Worm (Caenorhabditis elegans) whole organism, young adult: ENCODE data around the gene vps-29.
A peak's percentile ranks its signal among the peaks of the same experiment; 100 is the strongest.

Experiments used
- B0019.2 ChIP-seq: fragments of 200-800 bp; sonication (Bioruptor generic); conservative IDR thresholded peaks from 2 replicates; pipeline ENCODE4 v1.3.6; 2022; ENCODE audit warnings: missing genetic modification reagents, missing genetic modification characterization, missing compliant biosample characterization
- D2030.7 ChIP-seq: fragments of 200-800 bp; sonication (Bioruptor generic); IDR thresholded peaks from 2 replicates; pipeline ENCODE4 v1.3.6; 2022; ENCODE audit warnings: missing genetic modification reagents, missing genetic modification characterization, missing compliant biosample characterization
- F23B12.7 ChIP-seq: sonication (generic microtip); optimal IDR thresholded peaks from 2 replicates; lab custom pipeline; 2017; ENCODE audit warnings: missing genetic modification characterization, mild to moderate bottlenecking, missing compliant biosample characterization, antibody characterized with exemption, moderate library complexity; ENCODE audit not compliant: insufficient read depth
- F49E8.2 ChIP-seq: sonication (generic microtip); optimal IDR thresholded peaks from 3 replicates; lab custom pipeline; 2017; ENCODE audit warnings: missing genetic modification characterization, mild to moderate bottlenecking, missing compliant biosample characterization, antibody characterized with exemption, moderate library complexity; ENCODE audit not compliant: insufficient read depth
- K12H6.12 ChIP-seq: fragments of 200-800 bp; sonication (Bioruptor generic); optimal IDR thresholded peaks from 2 replicates; lab custom pipeline; 2018; ENCODE audit warnings: mild to moderate bottlenecking, missing genetic modification characterization, missing compliant biosample characterization
- ama-1 ChIP-seq, 3 experiments: fragments of 150-350 bp in 1 of 3; sonication (generic microtip) in 2 of 3; optimal IDR thresholded peaks; 2 replicates each; lab custom pipeline; 2014 to 2018; ENCODE audit warnings: missing biosample characterization in 2 of 3, missing genetic modification characterization in 2 of 3, missing genetic modification reagents in 2 of 3
- attf-5 ChIP-seq: fragments of 200-800 bp; sonication (Bioruptor generic); optimal IDR thresholded peaks from 2 replicates; lab custom pipeline; 2018; ENCODE audit warnings: mild to moderate bottlenecking, missing genetic modification characterization, missing compliant biosample characterization
- ccch-3 ChIP-seq: fragments of 200-800 bp; sonication (Bioruptor generic); optimal IDR thresholded peaks from 2 replicates; lab custom pipeline; 2018; ENCODE audit warnings: mild to moderate bottlenecking, missing genetic modification characterization, missing compliant biosample characterization
- ceh-27 ChIP-seq: fragments of 200-800 bp; sonication (Bioruptor generic); optimal IDR thresholded peaks from 2 replicates; lab custom pipeline; 2018; ENCODE audit warnings: mild to moderate bottlenecking, missing genetic modification characterization, moderate library complexity, missing compliant biosample characterization
- ceh-58 ChIP-seq: fragments of 200-800 bp; sonication (Bioruptor generic); IDR thresholded peaks from 2 replicates; pipeline ENCODE4 v1.3.6; 2022; ENCODE audit warnings: missing genetic modification characterization, missing compliant biosample characterization
- dox-1 ChIP-seq: fragments of 200-800 bp; sonication (Bioruptor generic); IDR thresholded peaks from 2 replicates; pipeline ENCODE4 v1.3.6; 2022; ENCODE audit warnings: missing genetic modification reagents, missing genetic modification characterization, missing compliant biosample characterization
- dpff-1 ChIP-seq: sonication (generic microtip); optimal IDR thresholded peaks from 2 replicates; lab custom pipeline; 2017; ENCODE audit warnings: mild to moderate bottlenecking, missing genetic modification characterization, missing compliant biosample characterization
- egl-18 ChIP-seq: fragments of 200-800 bp; sonication (Bioruptor generic); IDR thresholded peaks from 2 replicates; pipeline ENCODE4 v1.3.6; 2022; ENCODE audit warnings: missing genetic modification reagents, missing genetic modification characterization, missing compliant biosample characterization
- ekl-4 ChIP-seq: fragments of 200-800 bp; sonication (Bioruptor generic); IDR thresholded peaks from 2 replicates; pipeline ENCODE4 v1.3.6; 2022; ENCODE audit warnings: missing genetic modification reagents, missing genetic modification characterization, missing compliant biosample characterization
- fkh-3 ChIP-seq: sonication (generic microtip); optimal IDR thresholded peaks from 2 replicates; lab custom pipeline; 2016; ENCODE audit warnings: mild to moderate bottlenecking, missing genetic modification characterization, missing compliant biosample characterization
- him-1 ChIP-seq: sonication (generic microtip); optimal IDR thresholded peaks from 2 replicates; lab custom pipeline; 2016; ENCODE audit warnings: missing genotype, missing genetic modification reagents, missing genetic modification characterization, missing compliant biosample characterization
- hmg-20 ChIP-seq: fragments of 200-800 bp; sonication (Bioruptor generic); IDR thresholded peaks from 2 replicates; pipeline ENCODE4 v1.3.6; 2022; ENCODE audit warnings: missing genetic modification reagents, missing genetic modification characterization, missing compliant biosample characterization
- lag-1 ChIP-seq: fragments of 200-800 bp; sonication (Bioruptor generic); IDR thresholded peaks from 2 replicates; pipeline ENCODE4 v1.3.6; 2022; ENCODE audit warnings: missing genetic modification reagents, missing genetic modification characterization, missing compliant biosample characterization
- let-607 ChIP-seq, 2 experiments: fragments of 200-800 bp in 1 of 2; sonication (Bioruptor generic) in 1 of 2; sonication (generic microtip) in 1 of 2; optimal IDR thresholded peaks; 2 replicates each; lab custom pipeline; 2016 to 2018; ENCODE audit warnings: mild to moderate bottlenecking in 2 of 2, missing compliant biosample characterization in 2 of 2, missing genetic modification characterization in 2 of 2, moderate library complexity in 2 of 2, missing genotype in 1 of 2
- lir-1 ChIP-seq: fragments of 200-800 bp; sonication (Bioruptor generic); conservative IDR thresholded peaks from 2 replicates; pipeline ENCODE4 v1.3.6; 2022; ENCODE audit warnings: missing genetic modification reagents, missing genetic modification characterization, missing compliant biosample characterization
- madf-6 ChIP-seq: fragments of 200-800 bp; sonication (Bioruptor generic); IDR thresholded peaks from 2 replicates; pipeline ENCODE4 v1.3.6; 2022; ENCODE audit warnings: missing genetic modification reagents, missing genetic modification characterization, missing compliant biosample characterization
- mel-28 ChIP-seq: sonication (generic microtip); optimal IDR thresholded peaks from 2 replicates; lab custom pipeline; 2016; ENCODE audit warnings: borderline replicate concordance, mild to moderate bottlenecking, missing genetic modification characterization, missing compliant biosample characterization
- mes-4 ChIP-seq: sonication (generic microtip); optimal IDR thresholded peaks from 2 replicates; lab custom pipeline; 2016; ENCODE audit warnings: missing genotype, missing genetic modification characterization, missing compliant biosample characterization
- nfya-1 ChIP-seq: sonication (generic microtip); optimal IDR thresholded peaks from 2 replicates; lab custom pipeline; 2017; ENCODE audit warnings: antibody characterized with exemption, missing compliant biosample characterization, missing genetic modification characterization, borderline replicate concordance; ENCODE audit not compliant: insufficient read depth
- nfyb-1 ChIP-seq: fragments of 200-800 bp; sonication (Bioruptor generic); IDR thresholded peaks from 2 replicates; pipeline ENCODE4 v1.3.6; 2022; ENCODE audit warnings: missing genetic modification reagents, missing genetic modification characterization, missing compliant biosample characterization
- nhr-80 ChIP-seq: sonication (generic microtip); optimal IDR thresholded peaks from 2 replicates; lab custom pipeline; 2016; ENCODE audit warnings: missing genetic modification characterization, missing compliant biosample characterization
- nhr-90 ChIP-seq: sonication (generic microtip); optimal IDR thresholded peaks from 2 replicates; lab custom pipeline; 2016; ENCODE audit warnings: missing genotype, mild to moderate bottlenecking, missing genetic modification characterization, missing compliant biosample characterization
- sdz-38 ChIP-seq: sonication (generic microtip); optimal IDR thresholded peaks from 2 replicates; lab custom pipeline; 2016; ENCODE audit warnings: missing genotype, missing genetic modification characterization, missing compliant biosample characterization
- snpc-3.4 ChIP-seq: sonication (generic microtip); optimal IDR thresholded peaks from 2 replicates; lab custom pipeline; 2017; ENCODE audit warnings: missing genetic modification characterization, mild to moderate bottlenecking, missing compliant biosample characterization, antibody characterized with exemption, moderate library complexity, missing genotype, missing genetic modification reagents
- snpc-4 ChIP-seq, 5 experiments: fragments of 150-350 bp in 1 of 5; sonication (generic microtip) in 4 of 5; optimal IDR thresholded peaks; 2 replicates each; lab custom pipeline; 2014 to 2018; ENCODE audit warnings: missing genetic modification characterization in 5 of 5, missing biosample characterization in 3 of 5, antibody characterized with exemption in 2 of 5, mild to moderate bottlenecking in 2 of 5, missing compliant biosample characterization in 2 of 5, missing genotype in 2 of 5, moderate library complexity in 2 of 5, missing genetic modification reagents in 1 of 5
- tbp1 ChIP-seq: fragments of 200-800 bp; sonication (Bioruptor generic); optimal IDR thresholded peaks from 2 replicates; lab custom pipeline; 2018; ENCODE audit warnings: mild to moderate bottlenecking, missing genetic modification characterization, missing compliant biosample characterization
- tbx-9 ChIP-seq: sonication (generic microtip); optimal IDR thresholded peaks from 2 replicates; lab custom pipeline; 2016; ENCODE audit warnings: borderline replicate concordance, missing genetic modification characterization, inconsistent platforms, missing compliant biosample characterization
- tlf-1 ChIP-seq: fragments of 200-800 bp; sonication (Bioruptor generic); optimal IDR thresholded peaks from 2 replicates; lab custom pipeline; 2018; ENCODE audit warnings: mild to moderate bottlenecking, missing genetic modification characterization, missing compliant biosample characterization
- unc-62 ChIP-seq: fragments of 150-350 bp; optimal IDR thresholded peaks from 2 replicates; lab custom pipeline; 2014; ENCODE audit warnings: missing biosample characterization, missing genetic modification reagents, missing genetic modification characterization
- xnd-1 ChIP-seq: sonication (generic microtip); optimal IDR thresholded peaks from 2 replicates; lab custom pipeline; 2016; ENCODE audit warnings: missing genotype, missing genetic modification reagents, missing genetic modification characterization, missing compliant biosample characterization
- zfh-2 ChIP-seq: fragments of 200-800 bp; sonication (Bioruptor generic); conservative IDR thresholded peaks from 2 replicates; pipeline ENCODE4 v1.3.6; 2022; ENCODE audit warnings: missing genetic modification reagents, missing genetic modification characterization, missing compliant biosample characterization
- zim-3 ChIP-seq: sonication (generic microtip); optimal IDR thresholded peaks from 2 replicates; lab custom pipeline; 2017; ENCODE audit warnings: mild to moderate bottlenecking, missing genetic modification characterization, moderate library complexity, missing compliant biosample characterization
- ztf-18 ChIP-seq: sonication (generic microtip); optimal IDR thresholded peaks from 2 replicates; lab custom pipeline; 2016; ENCODE audit warnings: missing genotype, mild to moderate bottlenecking, missing genetic modification characterization, missing compliant biosample characterization
- ztf-25 ChIP-seq: fragments of 200-800 bp; sonication (Bioruptor generic); IDR thresholded peaks from 2 replicates; pipeline ENCODE4 v1.3.6; 2022; ENCODE audit warnings: missing genetic modification reagents, missing genetic modification characterization, missing compliant biosample characterization

Gene vps-29

DNA sequence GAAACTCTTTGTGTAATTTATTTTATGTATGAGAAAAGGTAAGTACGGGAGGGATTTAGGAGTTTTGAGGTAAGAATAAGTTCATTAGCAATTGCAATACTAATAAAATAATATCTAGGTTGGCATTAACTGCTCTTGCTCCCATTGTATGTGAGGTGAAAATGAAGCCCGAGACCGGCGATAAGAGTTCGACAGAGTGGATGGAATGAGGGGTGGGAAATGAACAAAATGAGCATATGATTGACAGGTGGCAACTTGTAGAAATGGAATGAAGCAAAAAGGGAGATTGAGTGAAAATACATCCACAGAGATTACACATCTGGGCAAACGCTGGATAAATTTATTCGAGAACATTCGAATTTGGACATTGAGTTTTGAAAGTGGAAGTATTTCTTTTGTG, 34.1 kb downstream of the vps-29 start:
- TF ChIP-seq B0019.2 (GFP tag; lab: Robert Waterston, UW) (no peak), unc-62 (GFP tag; lab: Kevin White, UChicago) (peak; percentile 8), nhr-80 (tag; lab: Kevin White, UChicago) (peak; percentile 34), ekl-4 (GFP tag; lab: Robert Waterston, UW) (no peak), ceh-58 (GFP tag; lab: Robert Waterston, UW) (no peak), tlf-1 (GFP tag; lab: Kevin White, UChicago) (no peak), nhr-90 (tag; lab: Kevin White, UChicago) (no peak), let-607 (tag; optimal IDR thresholded peaks at IDR 0.05; lab: Kevin White, UChicago) (peak in 1 of 2 experiments; percentile 68)

DNA sequence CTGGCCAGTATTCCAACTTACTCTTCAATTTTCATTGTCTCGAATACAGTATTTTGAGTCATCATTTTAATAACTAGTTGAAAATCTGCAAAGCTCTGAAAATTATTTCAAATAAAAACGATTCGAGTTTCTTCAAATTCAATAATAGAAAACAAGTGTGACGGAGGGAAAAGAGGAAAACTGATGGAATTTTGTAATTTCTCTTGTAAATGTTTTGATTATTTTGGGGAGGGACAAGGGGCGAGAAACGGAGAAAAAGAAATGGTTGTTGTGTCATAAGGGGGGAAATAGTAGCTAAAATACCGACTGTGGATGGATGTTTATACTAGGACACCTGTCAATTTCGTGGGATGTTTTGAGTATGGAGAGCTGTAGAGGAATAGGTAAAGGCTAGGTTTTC, 34.7 kb downstream of the vps-29 start, which contains the start of gene T16G12.9:
Gene T16G12.9 (minus strand): TSS at position 101 of the 400 bp plus-strand sequence.
- no peak for TF ChIP-seq madf-6 (GFP tag; lab: Robert Waterston, UW)
- TF ChIP-seq, all 124 proteins: peak for 0

DNA sequence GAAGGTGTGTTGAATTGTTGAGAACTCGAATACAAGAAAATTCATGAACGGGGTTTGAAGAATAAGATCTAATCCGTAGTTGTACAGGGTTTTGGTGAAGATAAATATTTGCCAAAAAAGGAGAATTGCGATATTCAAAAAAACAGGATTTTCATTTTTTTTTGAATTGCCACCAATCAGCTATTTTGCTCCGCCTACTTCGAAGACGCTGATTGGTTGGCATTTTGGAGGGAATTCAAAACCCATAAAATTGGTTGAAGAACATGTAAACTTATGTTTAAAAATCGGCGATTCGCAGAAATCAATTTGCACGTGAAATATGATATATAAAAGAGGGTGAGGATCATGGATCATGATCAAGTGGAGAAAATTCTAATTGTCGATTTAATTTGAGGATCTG, 36.8 kb downstream of the vps-29 start:
- TF ChIP-seq mes-4 (tag; lab: Kevin White, UChicago) (no peak), nfyb-1 (peak; percentile 86), him-1 (tag; lab: Kevin White, UChicago) (peak; percentile 30)

DNA sequence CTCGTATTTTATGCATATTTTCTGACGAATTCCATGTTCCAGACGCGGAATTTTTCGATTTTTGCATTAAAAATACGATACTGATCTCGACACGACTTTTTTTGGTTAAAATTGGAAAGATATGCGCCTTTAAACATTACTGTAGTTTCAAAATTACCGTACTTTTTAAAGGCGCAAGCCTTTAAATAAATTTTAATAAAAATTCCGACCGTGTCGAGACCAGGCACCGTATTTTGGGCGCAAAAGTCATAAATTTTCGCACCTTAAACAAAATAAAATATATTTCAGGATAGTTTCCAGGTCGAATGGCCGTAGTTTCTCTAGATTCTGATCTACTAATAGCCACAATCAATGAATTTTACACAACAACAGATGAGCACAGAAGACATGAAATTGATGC, 43.6 kb downstream of the vps-29 start, which contains the start of gene T16G12.6:
Gene T16G12.6 (plus strand): TSS at position 301 of the 400 bp plus-strand sequence.
- TF ChIP-seq dpff-1 (no peak), D2030.7 (GFP tag; lab: Robert Waterston, UW) (no peak), ceh-27 (GFP tag; lab: Kevin White, UChicago) (no peak), tbp1 (GFP tag; lab: Kevin White, UChicago) (no peak), xnd-1 (no peak), fkh-3 (tag; lab: Kevin White, UChicago) (no peak), ccch-3 (GFP tag; lab: Kevin White, UChicago) (no peak), ztf-18 (tag; lab: Kevin White, UChicago) (no peak)

DNA sequence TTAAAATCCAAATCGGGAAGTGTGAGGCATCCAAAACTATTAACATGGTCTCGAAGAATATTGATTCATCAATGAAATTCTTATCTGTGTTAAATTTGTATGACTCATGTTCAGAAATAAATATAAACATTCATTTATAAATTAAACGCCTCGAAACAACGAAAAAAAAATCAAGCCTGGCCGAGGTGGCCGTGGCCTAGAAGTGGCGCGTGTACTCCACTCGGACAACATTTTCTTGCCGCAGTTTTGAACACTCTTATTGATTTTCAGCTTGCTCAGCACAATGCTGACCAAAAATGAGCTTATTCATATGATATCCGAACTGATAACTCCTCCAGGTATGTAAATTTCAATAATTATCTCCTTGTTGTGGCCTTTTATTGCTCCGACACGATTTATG, 48.7 kb downstream of the vps-29 start, which contains the start of gene ekl-6:
Gene ekl-6 (plus strand): TSS at position 265 of the 400 bp plus-strand sequence.
- TF ChIP-seq tbx-9 (tag; lab: Kevin White, UChicago), result no peak
- no peak for TF ChIP-seq snpc-3.4 (tag; lab: Kevin White, UChicago)
- TF ChIP-seq zfh-2, result no peak
- TF ChIP-seq nfya-1 (tag; lab: Kevin White, UChicago), result no peak
- TF ChIP-seq ama-1 (optimal IDR thresholded peaks at IDR 0.05; lab: Kevin White, UChicago), result no peak
- TF ChIP-seq ama-1 (GFP tag; optimal IDR thresholded peaks at IDR 0.05; lab: Kevin White, UChicago), result no peak
- no peak for TF ChIP-seq F49E8.2
- no peak for TF ChIP-seq ztf-25
- no peak for TF ChIP-seq egl-18 (GFP tag; lab: Robert Waterston, UW)
- no peak for TF ChIP-seq mel-28 (tag; lab: Kevin White, UChicago)
- 0 out of 2 replicates have a peak, but pooled peaks have one; percentile 39 for TF ChIP-seq lir-1
- no peak for TF ChIP-seq unc-62 (GFP tag; lab: Kevin White, UChicago)
- TF ChIP-seq lag-1 (GFP tag; lab: Robert Waterston, UW), result no peak
- no peak for TF ChIP-seq F23B12.7
- peak in 1 of 2 experiments; percentile 41 for TF ChIP-seq let-607 (tag; optimal IDR thresholded peaks at IDR 0.05; lab: Kevin White, UChicago)
- TF ChIP-seq dox-1 (GFP tag; lab: Robert Waterston, UW), result no peak; the same call in 1 of the 2 replicates
- no peak for TF ChIP-seq snpc-4 (GFP tag; optimal IDR thresholded peaks at IDR 0.05; lab: Kevin White, UChicago)
- TF ChIP-seq snpc-4 (tag; optimal IDR thresholded peaks at IDR 0.05; lab: Kevin White, UChicago), result no peak
- TF ChIP-seq zim-3 (tag; lab: Kevin White, UChicago), result no peak
- no peak for TF ChIP-seq sdz-38 (tag; lab: Kevin White, UChicago)
- TF ChIP-seq ztf-18 (tag; lab: Kevin White, UChicago), result peak; percentile 6
- peak; percentile 67 for TF ChIP-seq ceh-27 (GFP tag; lab: Kevin White, UChicago)
- no peak for TF ChIP-seq hmg-20 (GFP tag; lab: Robert Waterston, UW)
- peak; percentile 44 for TF ChIP-seq attf-5 (GFP tag; lab: Kevin White, UChicago)
- peak; percentile 11 for TF ChIP-seq K12H6.12 (tag; lab: Kevin White, UChicago)
